Worm (Caenorhabditis elegans) whole organism, young adult: Measurements from ENCODE around the gene nhr-128.

Experiments
- D2030.7 ChIP-seq: fragments of 200-800 bp; sonication (Bioruptor generic); IDR thresholded peaks from 2 replicates; pipeline ENCODE4 v1.3.6; 2022; ENCODE audit warnings: missing genetic modification reagents, missing genetic modification characterization, missing compliant biosample characterization
- F22D6.2 ChIP-seq: sonication (generic microtip); optimal IDR thresholded peaks from 2 replicates; lab custom pipeline; 2016; ENCODE audit warnings: mild to moderate bottlenecking, missing genetic modification characterization, missing compliant biosample characterization
- gei-17 ChIP-seq: fragments of 200-800 bp; sonication (Bioruptor generic); optimal IDR thresholded peaks from 2 replicates; lab custom pipeline; 2018; ENCODE audit warnings: mild to moderate bottlenecking, missing genetic modification characterization, missing compliant biosample characterization
- nfya-1 ChIP-seq: sonication (generic microtip); optimal IDR thresholded peaks from 2 replicates; lab custom pipeline; 2017; ENCODE audit warnings: antibody characterized with exemption, missing compliant biosample characterization, missing genetic modification characterization, borderline replicate concordance; ENCODE audit not compliant: insufficient read depth
- nhr-80 ChIP-seq: sonication (generic microtip); optimal IDR thresholded peaks from 2 replicates; lab custom pipeline; 2016; ENCODE audit warnings: missing genetic modification characterization, missing compliant biosample characterization
- unc-62 ChIP-seq: fragments of 150-350 bp; optimal IDR thresholded peaks from 2 replicates; lab custom pipeline; 2014; ENCODE audit warnings: missing biosample characterization, missing genetic modification reagents, missing genetic modification characterization
- ztf-18 ChIP-seq: sonication (generic microtip); optimal IDR thresholded peaks from 2 replicates; lab custom pipeline; 2016; ENCODE audit warnings: missing genotype, mild to moderate bottlenecking, missing genetic modification characterization, missing compliant biosample characterization
- ztf-28 ChIP-seq: fragments of 200-800 bp; sonication (Bioruptor generic); IDR thresholded peaks from 2 replicates; pipeline ENCODE4 v1.3.6; 2022; ENCODE audit warnings: missing genetic modification reagents, missing genetic modification characterization, missing compliant biosample characterization

ce11 chrV:2174465-2174864 is 47.4 kb upstream of the nhr-128 start:
- TF ChIP-seq nfya-1 (tag; lab: Kevin White, UChicago), result no peak
- no peak for TF ChIP-seq nhr-80
- TF ChIP-seq gei-17, result no peak
- no peak for TF ChIP-seq ztf-28
- no peak for TF ChIP-seq D2030.7 (GFP tag; lab: Robert Waterston, UW)
- TF ChIP-seq F22D6.2 (tag; lab: Kevin White, UChicago), result no peak
- TF ChIP-seq unc-62 (GFP tag; lab: Kevin White, UChicago), result no peak
- no peak for TF ChIP-seq ztf-18
